Worm (Caenorhabditis elegans) whole organism, L4/young adult: ENCODE data around the gene ftr-1.

Experiments used
- dao-5 ChIP-seq: sonication (generic microtip); optimal IDR thresholded peaks from 2 replicates; lab custom pipeline; 2016; ENCODE audit warnings: missing genotype, missing genetic modification characterization, moderate library complexity, missing compliant biosample characterization
- him-1 ChIP-seq: sonication (generic microtip); optimal IDR thresholded peaks from 2 replicates; lab custom pipeline; 2016; ENCODE audit warnings: missing genotype, missing genetic modification reagents, missing genetic modification characterization, missing compliant biosample characterization

DNA sequence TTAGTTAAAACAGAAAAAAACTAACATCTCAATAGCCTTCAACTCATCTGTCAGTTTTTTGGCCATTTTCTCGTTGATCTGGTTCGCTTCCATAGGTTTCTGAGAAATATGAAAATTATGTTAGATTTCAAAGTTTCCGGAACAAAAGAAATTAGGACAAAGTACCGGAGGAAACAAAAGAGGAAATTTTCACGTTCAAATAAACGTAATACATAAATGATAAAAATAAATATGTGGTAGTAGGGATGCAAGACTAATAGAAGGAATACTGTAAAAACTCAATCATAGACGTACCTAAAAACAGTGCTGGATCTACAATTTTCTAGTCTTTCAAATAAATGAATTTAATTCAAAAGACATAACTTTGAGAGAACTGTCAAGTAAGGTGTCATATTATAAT is 8.0 kb upstream of the ftr-1 start, which contains the start of gene fbxa-116:
- TF ChIP-seq him-1 (tag; lab: Kevin White, UChicago) (no peak), dao-5 (tag; lab: Kevin White, UChicago) (no peak)
